Fruit fly (Drosophila melanogaster) S2 (cell line): Measurements from ENCODE around the gene C15.

ENCODE experiments used
- CG8478 ChIP-seq: fragments of >200 bp; optimal IDR thresholded peaks from 2 replicates; lab custom pipeline; 2018
- CTCF ChIP-seq, 2 experiments: fragments of >200 bp; optimal IDR thresholded peaks; 2 replicates each; lab custom pipeline; 2018

DNA sequence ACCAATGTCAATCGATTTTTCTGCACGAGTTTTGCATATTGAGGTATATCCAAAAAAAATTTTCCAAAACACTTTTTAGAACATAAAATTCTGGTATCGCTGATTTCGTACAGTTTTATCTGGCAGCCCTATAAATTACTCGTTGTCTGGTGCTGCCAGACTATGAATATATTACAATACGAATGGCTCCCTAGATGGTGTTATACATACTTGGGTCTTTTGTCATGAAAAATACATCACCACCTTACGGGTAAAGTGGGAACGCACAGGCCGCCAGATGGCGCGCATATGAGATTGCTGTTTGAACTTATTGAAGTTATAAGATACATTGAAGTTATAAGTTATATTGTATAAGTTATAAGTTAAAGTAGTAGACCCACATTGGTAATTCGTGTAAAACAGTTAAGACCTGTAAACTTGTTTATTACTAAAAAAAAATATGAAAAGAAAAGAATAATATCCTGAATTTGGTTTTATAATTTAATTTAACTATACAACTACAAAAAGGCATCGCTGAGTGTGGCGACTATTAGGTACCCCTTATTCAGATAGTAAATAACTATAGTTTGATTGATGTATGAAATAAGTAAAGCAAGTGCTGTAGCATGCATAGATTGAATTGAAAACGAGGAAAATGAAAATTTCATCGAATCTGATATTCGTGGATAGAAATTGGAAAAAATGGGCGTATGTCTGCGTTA lies 11.9 kb upstream of the C15 start:
- TF ChIP-seq CTCF (optimal IDR thresholded peaks at IDR 0.05; lab: Kevin White, UChicago) = peak; percentile 96 to 99
- no peak for TF ChIP-seq CG8478 (lab: Kevin White, UChicago)
